Fruit fly (Drosophila melanogaster): ENCODE measurements around the gene Nuak.
"Not testable (repeated sequence)": the region's sequence is repeated elsewhere in the genome, so short reads cannot be mapped to it uniquely, and the experiment has no call there.

Gene Nuak

dm6 chr3R:10332823-10333263 is 68.7 kb downstream of the Nuak start, which contains the start of gene sle (continued):
- TF ChIP-seq CG2202 (tag; optimal IDR thresholded peaks at IDR 0.05) (peak; percentile 19), insv (GFP tag; optimal IDR thresholded peaks at IDR 0.05) (peak in 1 of 2 experiments; percentile 27), Ets65A (GFP tag) (peak; percentile 94), scrt (GFP tag; optimal IDR thresholded peaks at IDR 0.05) (peak; percentile 46), Atf6 (GFP tag; IDR thresholded peaks at IDR 0.05) (peak; percentile 58; the same call in 1 of the 2 replicates), chif (GFP tag; optimal IDR thresholded peaks at IDR 0.05) (peak; percentile 48 to 57), Side (GFP tag; optimal IDR thresholded peaks at IDR 0.05) (peak; percentile 57), gcm2 (GFP tag; optimal IDR thresholded peaks at IDR 0.05) (peak; percentile 19), CG31224 (GFP tag; IDR thresholded peaks at IDR 0.05) (no peak), HHEX (GFP tag; optimal IDR thresholded peaks at IDR 0.05) (peak; percentile 57), CG13296 (GFP tag; optimal IDR thresholded peaks at IDR 0.05) (peak; percentile 59), twi (tag; optimal IDR thresholded peaks at IDR 0.05) (peak; percentile 68), Nf-YB (GFP tag; optimal IDR thresholded peaks at IDR 0.05) (no peak), eyg (GFP tag; optimal IDR thresholded peaks at IDR 0.05) (peak; percentile 48), CG1647 (GFP tag; optimal IDR thresholded peaks at IDR 0.05) (peak; percentile 35), row (GFP tag; IDR thresholded peaks at IDR 0.05) (peak; percentile 26; the same call in 1 of the 3 replicates), Antp (GFP tag; optimal IDR thresholded peaks at IDR 0.05) (peak; percentile 62), CG9727 (GFP tag; optimal IDR thresholded peaks at IDR 0.05) (peak; percentile 34), CG6791 (GFP tag; IDR thresholded peaks at IDR 0.05; ENCODE audit: partially characterized antibody) (no peak), Mad (GFP tag; optimal IDR thresholded peaks at IDR 0.05) (peak; percentile 67), CG7987 (GFP tag; optimal IDR thresholded peaks at IDR 0.05) (no peak), Sry-δ (GFP tag; optimal IDR thresholded peaks at IDR 0.05) (peak; percentile 64)

DNA sequence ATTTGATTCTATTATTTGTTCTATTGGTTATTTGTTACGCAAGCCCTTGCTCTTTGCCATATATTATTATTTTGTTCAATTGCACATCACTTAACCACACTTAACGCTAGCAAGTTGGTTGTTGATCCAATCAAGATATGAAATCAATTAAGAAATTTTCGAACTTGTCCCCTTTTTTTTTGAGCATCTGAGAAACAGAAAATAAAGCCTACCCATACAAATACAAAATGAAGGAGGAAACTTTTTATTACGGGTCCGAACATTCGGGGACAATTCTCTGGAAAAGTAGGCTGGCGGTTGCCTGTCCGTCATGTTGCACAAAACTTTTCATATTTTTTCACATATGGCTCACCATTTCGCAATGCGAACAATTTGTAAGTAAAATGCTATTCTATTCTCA is 73.9 kb downstream of the Nuak start, which contains the start of gene CG12592:
Gene CG12592 (plus strand): TSS at position 301 of the 400 bp plus-strand sequence.
- TF ChIP-seq Asciz (GFP tag; optimal IDR thresholded peaks at IDR 0.05); CG6854 (GFP tag; optimal IDR thresholded peaks at IDR 0.05); Ets65A (GFP tag): not testable (repeated sequence)

dm6 chr3R:10340649-10341048 is 76.5 kb downstream of the Nuak start, which contains the start of gene CG18545:
TSS of gene CG18545 (plus strand) at chr3R:10340949.
- TF ChIP-seq CG5953 (GFP tag; IDR thresholded peaks at IDR 0.05); CoRest (tag; optimal IDR thresholded peaks at IDR 0.05); CG15696 (tag; optimal IDR thresholded peaks at IDR 0.05): not testable (repeated sequence)

DNA sequence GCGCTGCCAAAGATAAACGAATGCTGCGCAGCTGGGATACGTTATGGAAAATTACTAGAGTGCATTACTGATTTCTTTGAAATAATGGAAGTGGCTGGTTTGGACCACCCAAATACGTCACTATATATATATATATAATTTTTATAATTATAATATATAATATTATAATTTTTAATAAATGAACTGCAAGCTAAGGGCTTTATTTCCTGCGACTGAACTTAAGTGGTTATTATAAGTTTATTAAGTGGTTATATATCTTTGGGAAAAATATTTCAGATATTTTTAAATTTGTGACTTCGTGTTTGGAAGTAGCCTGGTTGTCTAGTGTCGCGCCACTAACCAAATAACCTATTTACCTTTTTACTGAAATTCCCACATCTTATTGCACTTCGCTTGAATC is 84.4 kb downstream of the Nuak start, which contains the start of gene CG31406:
Gene CG31406 (plus strand): TSS at position 301 of the 400 bp plus-strand sequence.
- TF ChIP-seq CG7987 (GFP tag; optimal IDR thresholded peaks at IDR 0.05); sisA (GFP tag; IDR thresholded peaks at IDR 0.05); CG13624 (GFP tag; optimal IDR thresholded peaks at IDR 0.05): not testable (repeated sequence)

DNA sequence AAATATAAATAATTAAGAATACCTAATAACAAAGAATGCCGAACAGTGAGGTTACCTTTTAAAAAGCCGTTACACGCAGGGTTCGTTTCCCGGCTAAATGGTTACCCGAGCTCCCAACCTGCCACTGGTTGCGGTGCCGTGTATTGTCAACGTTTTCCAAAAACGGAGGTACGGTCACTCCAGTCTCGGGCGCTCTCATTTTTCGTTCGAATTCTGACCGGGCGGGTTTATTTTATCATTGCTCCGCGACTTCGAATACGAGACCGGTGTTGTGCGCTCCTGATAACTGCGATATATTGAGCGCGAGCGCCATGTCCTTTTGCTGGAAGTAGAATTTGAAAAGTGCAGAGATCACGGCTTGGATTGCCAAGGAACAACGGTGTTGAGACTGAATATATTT is 85.9 kb downstream of the Nuak start, which contains the start of gene jumu:
Gene jumu (plus strand): TSS at position 196 of the 400 bp plus-strand sequence.
- TF ChIP-seq CG32767 (GFP tag; IDR thresholded peaks at IDR 0.05) (no peak), CG1603 (tag; optimal IDR thresholded peaks at IDR 0.05) (peak; percentile 87), PHDP (tag; optimal IDR thresholded peaks at IDR 0.05) (no peak), CG10147 (GFP tag; optimal IDR thresholded peaks at IDR 0.05) (peak; percentile 19), maf-S (GFP tag; optimal IDR thresholded peaks at IDR 0.05) (no peak), Myb (GFP tag; optimal IDR thresholded peaks at IDR 0.05) (peak; percentile 100), p53 (GFP tag; optimal IDR thresholded peaks at IDR 0.05) (peak; percentile 37), Blimp-1 (GFP tag; optimal IDR thresholded peaks at IDR 0.05) (no peak), CG7987 (GFP tag; optimal IDR thresholded peaks at IDR 0.05) (no peak), jigr1 (GFP tag; IDR thresholded peaks at IDR 0.05) (no peak), CG13424 (tag; optimal IDR thresholded peaks at IDR 0.05) (peak; percentile 16), bigmax (GFP tag; optimal IDR thresholded peaks at IDR 0.05) (peak; percentile 54), da (GFP tag; optimal IDR thresholded peaks at IDR 0.05) (no peak), lola (GFP tag; optimal IDR thresholded peaks at IDR 0.05) (no peak), Ets97D (GFP tag; optimal IDR thresholded peaks at IDR 0.05) (peak; percentile 87), Hr3 (GFP tag; optimal IDR thresholded peaks at IDR 0.05) (peak; percentile 18)

Data from whole organism, embryonic.